Fruit fly (Drosophila melanogaster): ENCODE measurements around the gene CG11586.

The CG11586 gene

DNA sequence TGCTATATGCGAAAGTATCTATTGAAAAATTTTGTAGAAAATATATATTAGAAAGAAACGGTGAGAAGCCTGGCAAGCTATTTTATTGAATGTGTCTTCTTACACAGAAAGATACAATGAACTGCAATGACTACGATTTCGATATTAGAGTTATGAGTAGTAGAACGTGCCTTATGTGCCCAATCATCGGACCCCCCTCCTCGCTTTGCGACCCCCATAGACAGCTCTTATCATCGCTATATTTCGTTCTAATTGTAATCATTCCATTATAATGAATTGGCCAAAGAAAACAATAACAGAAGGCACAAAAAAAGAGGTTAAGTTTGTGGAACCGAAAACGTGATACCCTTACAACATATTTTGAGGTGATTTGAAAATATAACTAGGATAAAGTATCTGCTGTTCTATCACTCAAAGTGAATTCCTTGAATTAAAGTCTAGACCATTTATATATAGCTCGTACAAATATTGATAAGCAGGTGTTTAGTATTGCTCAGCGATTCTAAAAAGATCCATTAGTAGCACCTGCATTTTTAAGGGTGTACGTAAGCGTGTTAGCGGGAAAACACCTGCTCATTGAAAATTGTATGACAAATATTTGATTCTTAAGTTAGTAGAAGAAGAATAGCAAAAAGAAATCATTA, 29.4 kb downstream of the CG11586 start (continued):
- no peak for TF ChIP-seq CG3847 (GFP tag; IDR thresholded peaks at IDR 0.05)
- no peak for TF ChIP-seq inv (GFP tag; IDR thresholded peaks at IDR 0.05; ENCODE audit: partially characterized antibody)
- TF ChIP-seq dmrt11E (tag; optimal IDR thresholded peaks at IDR 0.05): peak; percentile 36
- peak; percentile 22 for TF ChIP-seq gro (GFP tag; optimal IDR thresholded peaks at IDR 0.05)
- TF ChIP-seq nmo (GFP tag; optimal IDR thresholded peaks at IDR 0.05): peak; percentile 56
- TF ChIP-seq eve (GFP tag; optimal IDR thresholded peaks at IDR 0.05): peak in 1 of 2 experiments; percentile 5
- no peak for TF ChIP-seq lov (optimal IDR thresholded peaks at IDR 0.05)
- no peak for TF ChIP-seq lov (GFP tag; IDR thresholded peaks at IDR 0.05)
- TF ChIP-seq CG9437 (GFP tag; optimal IDR thresholded peaks at IDR 0.05): peak; percentile 24
- TF ChIP-seq CG8281 (tag; optimal IDR thresholded peaks at IDR 0.05): no peak
- TF ChIP-seq CG10209 (GFP tag; optimal IDR thresholded peaks at IDR 0.05): peak; percentile 21
- no peak for TF ChIP-seq unc-4 (GFP tag; IDR thresholded peaks at IDR 0.05; ENCODE audit: partially characterized antibody)
- no peak for TF ChIP-seq sob (GFP tag; IDR thresholded peaks at IDR 0.05)
- no peak for TF ChIP-seq al (GFP tag; IDR thresholded peaks at IDR 0.05)
- peak; percentile 45 for TF ChIP-seq CG30403 (GFP tag; optimal IDR thresholded peaks at IDR 0.05)
- TF ChIP-seq org-1 (GFP tag; optimal IDR thresholded peaks at IDR 0.05): peak; percentile 2
- TF ChIP-seq Med (GFP tag): peak; percentile 73
- TF ChIP-seq Hmr (GFP tag; optimal IDR thresholded peaks at IDR 0.05): no peak
- peak; percentile 21 for TF ChIP-seq CG4424 (GFP tag; optimal IDR thresholded peaks at IDR 0.05)
- TF ChIP-seq trh (GFP tag; optimal IDR thresholded peaks at IDR 0.05): no peak
- TF ChIP-seq bcd (GFP tag; optimal IDR thresholded peaks at IDR 0.05): no peak
- TF ChIP-seq ken (GFP tag; IDR thresholded peaks at IDR 0.05): no peak
- TF ChIP-seq luna (GFP tag; optimal IDR thresholded peaks at IDR 0.05): no peak
- TF ChIP-seq C15 (GFP tag; IDR thresholded peaks at IDR 0.05): no peak
- TF ChIP-seq sisA (GFP tag; IDR thresholded peaks at IDR 0.05): no peak

DNA sequence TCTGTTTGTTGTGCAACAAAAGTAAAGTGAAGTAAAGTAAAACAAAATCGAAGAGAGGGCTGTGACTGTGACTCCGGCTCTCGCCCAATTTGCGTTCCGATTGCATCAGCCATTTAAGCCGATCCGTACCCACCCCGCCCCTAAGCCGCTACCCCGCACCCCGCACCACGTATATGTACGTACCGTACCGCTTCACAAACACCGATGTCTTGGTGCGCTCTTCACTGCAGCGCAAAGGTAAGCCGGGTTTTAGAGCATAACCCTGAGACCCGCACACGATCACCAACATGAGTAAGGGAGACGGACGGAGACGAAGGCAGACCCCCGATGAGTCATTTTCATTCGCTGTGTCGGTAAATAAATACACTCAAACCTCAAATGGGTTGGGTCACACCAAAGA, 30.0 kb downstream of the CG11586 start:
- no peak for TF ChIP-seq twi (tag; optimal IDR thresholded peaks at IDR 0.05)
- TF ChIP-seq mam (GFP tag; optimal IDR thresholded peaks at IDR 0.05): no peak
- no peak for TF ChIP-seq kah (GFP tag; optimal IDR thresholded peaks at IDR 0.05)
- no peak for TF ChIP-seq CG15011 (GFP tag; optimal IDR thresholded peaks at IDR 0.05)
- TF ChIP-seq Awh (GFP tag; IDR thresholded peaks at IDR 0.05): no peak
- no peak for TF ChIP-seq Camta (GFP tag; optimal IDR thresholded peaks at IDR 0.05)
- TF ChIP-seq HLH3B (GFP tag; IDR thresholded peaks at IDR 0.05): no peak
- TF ChIP-seq Dad (GFP tag; optimal IDR thresholded peaks at IDR 0.05): no peak
- TF ChIP-seq MBD-R2 (GFP tag; IDR thresholded peaks at IDR 0.05): no peak
- no peak for TF ChIP-seq row (GFP tag; IDR thresholded peaks at IDR 0.05)
- peak; percentile 8 for TF ChIP-seq CG12769 (tag; optimal IDR thresholded peaks at IDR 0.05)
- TF ChIP-seq az2 (GFP tag; optimal IDR thresholded peaks at IDR 0.05): no peak
- TF ChIP-seq CG10543 (GFP tag; optimal IDR thresholded peaks at IDR 0.05): peak; percentile 11
- no peak for TF ChIP-seq CG4360 (GFP tag; IDR thresholded peaks at IDR 0.05)
- TF ChIP-seq corto (GFP tag; optimal IDR thresholded peaks at IDR 0.05): no peak
- TF ChIP-seq pros (GFP tag; optimal IDR thresholded peaks at IDR 0.05): peak; percentile 94
- no peak for TF ChIP-seq CG4707 (GFP tag; optimal IDR thresholded peaks at IDR 0.05)
- no peak for TF ChIP-seq pfk (GFP tag; optimal IDR thresholded peaks at IDR 0.05)
- no peak for TF ChIP-seq Asciz (GFP tag; optimal IDR thresholded peaks at IDR 0.05)
- TF ChIP-seq cato (GFP tag; optimal IDR thresholded peaks at IDR 0.05; ENCODE audit: borderline replicate concordance): no peak
- no peak for TF ChIP-seq CG2116 (GFP tag; optimal IDR thresholded peaks at IDR 0.05)
- TF ChIP-seq CG31388 (GFP tag; optimal IDR thresholded peaks at IDR 0.05): no peak
- TF ChIP-seq B-H2 (GFP tag; optimal IDR thresholded peaks at IDR 0.05): no peak
- peak; percentile 3 for TF ChIP-seq Nf-YC (tag; optimal IDR thresholded peaks at IDR 0.05)
- TF ChIP-seq kni (GFP tag; optimal IDR thresholded peaks at IDR 0.05): peak; percentile 97
- no peak for TF ChIP-seq CG8281 (tag; optimal IDR thresholded peaks at IDR 0.05)
- TF ChIP-seq Poxn (GFP tag; IDR thresholded peaks at IDR 0.05): no peak
- TF ChIP-seq Lim3 (GFP tag; IDR thresholded peaks at IDR 0.05): no peak

Measured in whole organism, embryonic.